Worm (Caenorhabditis elegans) whole organism, L1 larva: ENCODE data around the gene dot-1.4.
A peak's percentile ranks its signal among the peaks of the same experiment; 100 is the strongest.

Experiments
- C16A3.4 ChIP-seq: fragments of 150-350 bp; optimal IDR thresholded peaks from 2 replicates; lab custom pipeline; 2014; ENCODE audit warnings: missing biosample characterization, missing genetic modification characterization
- aha-1 ChIP-seq: fragments of 150-350 bp; optimal IDR thresholded peaks from 2 replicates; lab custom pipeline; 2014; ENCODE audit warnings: missing biosample characterization, missing genetic modification characterization
- ama-1 ChIP-seq: fragments of 150-350 bp; optimal IDR thresholded peaks from 2 replicates; lab custom pipeline; 2014
- ceh-82 ChIP-seq, 3 experiments: fragments of 150-350 bp in 1 of 3; sonication (generic microtip) in 2 of 3; optimal IDR thresholded peaks; 2 replicates each; lab custom pipeline; 2014 to 2017; ENCODE audit warnings: missing biosample characterization in 3 of 3, missing genetic modification characterization in 3 of 3
- ceh-90 ChIP-seq: sonication (generic microtip); optimal IDR thresholded peaks from 2 replicates; lab custom pipeline; 2016; ENCODE audit warnings: missing genetic modification characterization, missing compliant biosample characterization
- ces-1 ChIP-seq: fragments of 150-350 bp; optimal IDR thresholded peaks from 2 replicates; lab custom pipeline; 2014; ENCODE audit warnings: missing biosample characterization, missing genetic modification reagents, missing genetic modification characterization
- dpl-1 ChIP-seq, 3 experiments: fragments of 150-350 bp in 2 of 3; sonication (generic microtip) in 1 of 3; optimal IDR thresholded peaks; 2 replicates each; lab custom pipeline; 2014 to 2017; ENCODE audit warnings: missing biosample characterization in 3 of 3, missing genetic modification characterization in 3 of 3, missing genetic modification reagents in 3 of 3
- dsc-1 ChIP-seq: sonication (generic microtip); optimal IDR thresholded peaks from 2 replicates; lab custom pipeline; 2016; ENCODE audit warnings: mild to moderate bottlenecking, missing genetic modification characterization, missing compliant biosample characterization
- efl-1 ChIP-seq, 4 experiments: fragments of 150-350 bp; optimal IDR thresholded peaks in 3 of 4; peaks in 1 of 4; 1 replicate in 1 of 4; 2 replicates in 3 of 4; lab custom pipeline; 2014; ENCODE audit warnings: missing biosample characterization in 2 of 4, missing genetic modification characterization in 2 of 4, missing genetic modification reagents in 2 of 4
- egl-13 ChIP-seq: sonication (generic microtip); optimal IDR thresholded peaks from 2 replicates; lab custom pipeline; 2016; ENCODE audit warnings: missing genotype, missing genetic modification reagents, missing genetic modification characterization, missing compliant biosample characterization
- ets-5 ChIP-seq: fragments of 200-800 bp; sonication (Bioruptor generic); IDR thresholded peaks from 2 replicates; pipeline ENCODE4 v1.3.6; 2022; ENCODE audit warnings: missing genetic modification characterization, missing compliant biosample characterization
- fkh-10 ChIP-seq: sonication (generic microtip); optimal IDR thresholded peaks from 2 replicates; lab custom pipeline; 2017; ENCODE audit warnings: missing biosample characterization, missing genetic modification reagents, missing genetic modification characterization
- fkh-4 ChIP-seq: sonication (generic microtip); optimal IDR thresholded peaks from 2 replicates; lab custom pipeline; 2016; ENCODE audit warnings: missing compliant biosample characterization, missing genetic modification characterization, borderline replicate concordance
- grh-1 ChIP-seq: fragments of 200-800 bp; sonication (Bioruptor generic); IDR thresholded peaks from 2 replicates; pipeline ENCODE4 v1.3.6; 2022; ENCODE audit warnings: missing genetic modification reagents, missing genetic modification characterization, missing compliant biosample characterization
- hlh-4 ChIP-seq: sonication (generic microtip); optimal IDR thresholded peaks from 2 replicates; lab custom pipeline; 2016; ENCODE audit warnings: mild to moderate bottlenecking, missing genetic modification characterization, missing compliant biosample characterization
- isw-1 ChIP-seq: fragments of 200-800 bp; sonication (Bioruptor generic); IDR thresholded peaks from 2 replicates; pipeline ENCODE4 v1.3.6; 2022; ENCODE audit warnings: missing genetic modification characterization, missing compliant biosample characterization
- jun-1 ChIP-seq: fragments of 150-350 bp; optimal IDR thresholded peaks from 2 replicates; lab custom pipeline; 2014; ENCODE audit warnings: missing biosample characterization, missing genetic modification reagents, missing genetic modification characterization
- lin-39 ChIP-seq: fragments of 150-350 bp; optimal IDR thresholded peaks from 2 replicates; lab custom pipeline; 2014; ENCODE audit warnings: missing biosample characterization, missing genetic modification reagents, missing genetic modification characterization
- lir-3 ChIP-seq: sonication (generic microtip); optimal IDR thresholded peaks from 2 replicates; lab custom pipeline; 2016; ENCODE audit warnings: mild to moderate bottlenecking, missing genetic modification characterization, moderate library complexity, missing compliant biosample characterization; ENCODE audit not compliant: poor library complexity
- mab-9 ChIP-seq: fragments of 200-800 bp; sonication (Bioruptor generic); IDR thresholded peaks from 2 replicates; pipeline ENCODE4 v1.3.6; 2022; ENCODE audit warnings: missing genetic modification reagents, missing genetic modification characterization, missing compliant biosample characterization
- mef-2 ChIP-seq: fragments of 150-350 bp; optimal IDR thresholded peaks from 2 replicates; lab custom pipeline; 2014; ENCODE audit warnings: missing biosample characterization, missing genetic modification characterization
- nhr-11 ChIP-seq: fragments of 150-350 bp; optimal IDR thresholded peaks from 2 replicates; lab custom pipeline; 2014; ENCODE audit warnings: missing biosample characterization, missing genetic modification characterization
- nhr-19 ChIP-seq: fragments of 200-800 bp; sonication (Bioruptor generic); conservative IDR thresholded peaks from 2 replicates; pipeline ENCODE4 v1.3.6; 2022; ENCODE audit warnings: missing genetic modification characterization, missing compliant biosample characterization
- nhr-28 ChIP-seq: fragments of 150-350 bp; optimal IDR thresholded peaks from 2 replicates; lab custom pipeline; 2014; ENCODE audit warnings: missing biosample characterization, missing genetic modification characterization
- nhr-47 ChIP-seq: sonication (generic microtip); optimal IDR thresholded peaks from 2 replicates; lab custom pipeline; 2016; ENCODE audit warnings: mild to moderate bottlenecking, missing genetic modification characterization, moderate library complexity, missing compliant biosample characterization
- nhr-76 ChIP-seq: sonication (generic microtip); optimal IDR thresholded peaks from 2 replicates; lab custom pipeline; 2017; ENCODE audit warnings: missing biosample characterization, missing genetic modification characterization
- nhr-77 ChIP-seq: fragments of 150-350 bp; optimal IDR thresholded peaks from 2 replicates; lab custom pipeline; 2014; ENCODE audit warnings: missing biosample characterization, missing genetic modification characterization
- nhr-84 ChIP-seq: sonication (generic microtip); optimal IDR thresholded peaks from 2 replicates; lab custom pipeline; 2017; ENCODE audit warnings: missing biosample characterization, missing genetic modification characterization
- nhr-90 ChIP-seq: sonication (generic microtip); optimal IDR thresholded peaks from 2 replicates; lab custom pipeline; 2016; ENCODE audit warnings: mild to moderate bottlenecking, missing genetic modification characterization, missing compliant biosample characterization; ENCODE audit not compliant: poor library complexity
- pag-3 ChIP-seq: sonication (generic microtip); optimal IDR thresholded peaks from 2 replicates; lab custom pipeline; 2017; ENCODE audit warnings: missing genetic modification characterization, mild to moderate bottlenecking, missing compliant biosample characterization, antibody characterized with exemption, borderline replicate concordance; ENCODE audit not compliant: insufficient read depth
- pqm-1 ChIP-seq: sonication (generic microtip); optimal IDR thresholded peaks from 3 replicates; lab custom pipeline; 2017; ENCODE audit warnings: missing biosample characterization, missing genetic modification characterization
- skn-1 ChIP-seq: fragments of 150-350 bp; optimal IDR thresholded peaks from 2 replicates; lab custom pipeline; 2014; ENCODE audit warnings: missing biosample characterization, missing genetic modification characterization
- snpc-4 ChIP-seq: fragments of 150-350 bp; optimal IDR thresholded peaks from 2 replicates; lab custom pipeline; 2014; ENCODE audit warnings: missing biosample characterization, missing genetic modification characterization
- snu-23 ChIP-seq: sonication (generic microtip); optimal IDR thresholded peaks from 2 replicates; lab custom pipeline; 2016; ENCODE audit warnings: missing genetic modification characterization, missing compliant biosample characterization
- sox-4 ChIP-seq: sonication (generic microtip); optimal IDR thresholded peaks from 2 replicates; lab custom pipeline; 2016; ENCODE audit warnings: missing genetic modification characterization, missing compliant biosample characterization
- sptf-1 ChIP-seq: fragments of 150-350 bp; optimal IDR thresholded peaks from 2 replicates; lab custom pipeline; 2014; ENCODE audit warnings: missing biosample characterization, missing genetic modification characterization
- tbx-2 ChIP-seq: sonication (generic microtip); optimal IDR thresholded peaks from 2 replicates; lab custom pipeline; 2016; ENCODE audit warnings: missing genetic modification characterization, missing compliant biosample characterization
- unc-130 ChIP-seq: fragments of 150-350 bp; optimal IDR thresholded peaks from 2 replicates; lab custom pipeline; 2017; ENCODE audit warnings: missing biosample characterization, missing genetic modification characterization, inconsistent platforms
- unc-86 ChIP-seq: sonication (generic microtip); optimal IDR thresholded peaks from 2 replicates; lab custom pipeline; 2016; ENCODE audit warnings: missing genetic modification characterization, missing compliant biosample characterization
- zag-1 ChIP-seq: fragments of 150-350 bp; optimal IDR thresholded peaks from 2 replicates; lab custom pipeline; 2014; ENCODE audit warnings: missing biosample characterization, missing genetic modification characterization
- zip-4 ChIP-seq: fragments of 200-800 bp; sonication (Bioruptor generic); optimal IDR thresholded peaks from 2 replicates; lab custom pipeline; 2018; ENCODE audit warnings: mild to moderate bottlenecking, missing genetic modification characterization, moderate library complexity, missing compliant biosample characterization
- ztf-4 ChIP-seq: fragments of 150-350 bp; optimal IDR thresholded peaks from 2 replicates; lab custom pipeline; 2014; ENCODE audit warnings: missing biosample characterization, missing genetic modification characterization

Gene dot-1.4

ce11 chrX:11907263-11907662, 24.2 kb downstream of the dot-1.4 start, which contains the start of gene Y62H9A.11:
TSS of gene Y62H9A.11 (minus strand) at chrX:11907363.
- TF ChIP-seq C16A3.4 (tag; lab: Kevin White, UChicago) (no peak), ets-5 (no peak), lin-39 (tag; lab: Kevin White, UChicago) (no peak), jun-1 (tag; lab: Kevin White, UChicago) (no peak), unc-130 (tag; lab: Kevin White, UChicago) (no peak), nhr-90 (no peak), aha-1 (no peak), ztf-4 (tag; lab: Kevin White, UChicago) (no peak), dsc-1 (tag; lab: Kevin White, UChicago) (no peak)

- TF ChIP-seq nhr-11 (tag; lab: Kevin White, UChicago) = no peak
- TF ChIP-seq tbx-2 (tag; lab: Kevin White, UChicago) = no peak
- no peak for TF ChIP-seq unc-86
- no peak for TF ChIP-seq nhr-76 (tag; lab: Kevin White, UChicago)
- TF ChIP-seq skn-1 (tag; lab: Kevin White, UChicago) = no peak
- no peak for TF ChIP-seq sox-4
- no peak for TF ChIP-seq ztf-4 (tag; lab: Kevin White, UChicago)
- TF ChIP-seq nhr-47 (tag; lab: Kevin White, UChicago) = no peak
- no peak for TF ChIP-seq lir-3 (tag; lab: Kevin White, UChicago)
- TF ChIP-seq dpl-1 (GFP tag; optimal IDR thresholded peaks at IDR 0.05; lab: Kevin White, UChicago) = no peak
- TF ChIP-seq isw-1 (GFP tag; lab: Robert Waterston, UW) = no peak
- TF ChIP-seq ces-1 (GFP tag; lab: Kevin White, UChicago) = no peak
- no peak for TF ChIP-seq ama-1
These were observed 24.8 kb downstream of the dot-1.4 start for ce11 chrX:11906626-11907025.

- TF ChIP-seq nhr-76 (tag; lab: Kevin White, UChicago) = no peak
- TF ChIP-seq tbx-2 (tag; lab: Kevin White, UChicago) = no peak
These were observed 28.8 kb downstream of the dot-1.4 start, which contains the start of gene Y62H9A.10 for ce11 chrX:11902661-11903060. TSS of gene Y62H9A.10 (minus strand) at chrX:11902761.

ce11 chrX:11899031-11899430, 32.4 kb downstream of the dot-1.4 start:
- TF ChIP-seq nhr-77 (tag; lab: Kevin White, UChicago) (no peak), zip-4 (GFP tag; lab: Kevin White, UChicago) (no peak), fkh-4 (tag; lab: Kevin White, UChicago) (no peak), nhr-28 (no peak), mab-9 (GFP tag; lab: Robert Waterston, UW) (no peak), snpc-4 (no peak), hlh-4 (tag; lab: Kevin White, UChicago) (no peak), nhr-47 (tag; lab: Kevin White, UChicago) (peak; percentile 41), nhr-84 (tag; lab: Kevin White, UChicago) (no peak), ceh-90 (tag; lab: Kevin White, UChicago) (no peak), dsc-1 (tag; lab: Kevin White, UChicago) (peak; percentile 47), mef-2 (no peak), sptf-1 (no peak), pag-3 (tag; lab: Kevin White, UChicago) (no peak), isw-1 (GFP tag; lab: Robert Waterston, UW) (no peak), pqm-1 (tag; lab: Kevin White, UChicago) (no peak), zag-1 (tag; lab: Kevin White, UChicago) (no peak), fkh-10 (GFP tag; lab: Kevin White, UChicago) (peak; percentile 15), snu-23 (GFP tag; lab: Kevin White, UChicago) (no peak), egl-13 (tag; lab: Kevin White, UChicago) (no peak), nhr-19 (GFP tag; lab: Robert Waterston, UW) (no peak), unc-130 (tag; lab: Kevin White, UChicago) (no peak), ceh-82 (tag; optimal IDR thresholded peaks at IDR 0.05; lab: Kevin White, UChicago) (peak in 1 of 3 experiments; percentile 18), aha-1 (no peak), nhr-11 (tag; lab: Kevin White, UChicago) (no peak), grh-1 (GFP tag; lab: Robert Waterston, UW) (no peak), efl-1 (optimal IDR thresholded peaks at IDR 0.05; lab: Kevin White, UChicago) (peak in 1 of 2 experiments; percentile 0), efl-1 (GFP tag; optimal IDR thresholded peaks at IDR 0.05 in 1 of 2; lab: Kevin White, UChicago) (no peak)
- TF ChIP-seq, all 84 proteins: peak for 5
